Worm (Caenorhabditis elegans) whole organism, midembryonic: ENCODE measurements around the gene R07H5.9.

ENCODE experiments used
- cog-1 ChIP-seq: sonication (generic microtip); optimal IDR thresholded peaks from 2 replicates; lab custom pipeline; 2016; ENCODE audit warnings: missing genetic modification characterization, missing compliant biosample characterization
- flt-1 ChIP-seq: fragments of 200-800 bp; sonication (Bioruptor generic); IDR thresholded peaks from 2 replicates; pipeline ENCODE4 v1.3.6; 2022; ENCODE audit warnings: missing genetic modification characterization, missing compliant biosample characterization
- klf-2 ChIP-seq: fragments of 200-800 bp; sonication (Bioruptor generic); conservative IDR thresholded peaks from 2 replicates; pipeline ENCODE4 v1.3.6; 2022; ENCODE audit warnings: missing genetic modification reagents, missing genetic modification characterization, missing compliant biosample characterization
- med-1 ChIP-seq: sonication (generic microtip); optimal IDR thresholded peaks from 2 replicates; lab custom pipeline; 2017; ENCODE audit warnings: missing genetic modification characterization, mild to moderate bottlenecking, missing compliant biosample characterization, antibody characterized with exemption, missing genetic modification reagents; ENCODE audit not compliant: insufficient read depth
- ztf-23 ChIP-seq: fragments of 200-800 bp; sonication (Bioruptor generic); IDR thresholded peaks from 2 replicates; pipeline ENCODE4 v1.3.6; 2022; ENCODE audit warnings: missing genetic modification reagents, missing genetic modification characterization, missing compliant biosample characterization
- ztf-29 ChIP-seq: fragments of 200-800 bp; sonication (Bioruptor generic); IDR thresholded peaks from 2 replicates; pipeline ENCODE4 v1.3.6; 2022; ENCODE audit warnings: missing genetic modification reagents, missing genetic modification characterization, missing compliant biosample characterization

DNA sequence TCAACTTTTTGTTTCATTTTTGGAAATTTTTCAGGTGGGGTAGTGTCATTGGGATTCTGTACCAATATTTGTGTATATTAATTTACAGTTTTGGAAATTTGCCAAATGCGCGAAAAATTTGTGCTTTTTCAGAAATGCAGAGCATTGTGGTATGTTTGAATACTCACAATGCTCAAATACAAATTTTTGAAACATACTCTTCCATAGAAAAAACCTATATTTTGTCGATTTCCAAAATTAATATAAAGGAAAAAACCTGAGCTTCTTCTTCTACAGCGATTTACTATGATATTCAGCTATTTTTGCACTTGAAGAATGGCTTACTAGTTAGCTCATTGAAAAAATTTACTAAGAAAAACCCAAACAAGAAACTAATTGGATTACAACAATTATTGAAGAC is 5.7 kb downstream of the R07H5.9 start:
- TF ChIP-seq ztf-23 (GFP tag; lab: Robert Waterston, UW) (no peak), med-1 (GFP tag; lab: Kevin White, UChicago) (no peak), flt-1 (GFP tag; lab: Robert Waterston, UW) (no peak), klf-2 (no peak), cog-1 (tag; lab: Kevin White, UChicago) (no peak), ztf-29 (no peak)
